Worm (Caenorhabditis elegans) whole organism, late embryonic: ENCODE measurements around the gene C16C8.19.

Experiments used
- T23F11.4 ChIP-seq: fragments of 200-800 bp; sonication (Bioruptor generic); optimal IDR thresholded peaks from 2 replicates; lab custom pipeline; 2018; ENCODE audit warnings: mild to moderate bottlenecking, missing genetic modification characterization, missing compliant biosample characterization
- ceh-22 ChIP-seq: sonication (generic microtip); optimal IDR thresholded peaks from 2 replicates; lab custom pipeline; 2017; ENCODE audit warnings: missing biosample characterization, missing genetic modification characterization
- eyg-1 ChIP-seq: sonication (generic microtip); optimal IDR thresholded peaks from 2 replicates; lab custom pipeline; 2016; ENCODE audit warnings: missing genotype, missing genetic modification characterization, missing compliant biosample characterization
- fkh-10 ChIP-seq: fragments of 150-350 bp; optimal IDR thresholded peaks from 2 replicates; lab custom pipeline; 2014; ENCODE audit warnings: missing biosample characterization, missing genetic modification reagents, missing genetic modification characterization
- hlh-30 ChIP-seq: sonication (generic microtip); optimal IDR thresholded peaks from 2 replicates; lab custom pipeline; 2017; ENCODE audit warnings: antibody characterized with exemption, missing genetic modification characterization, missing compliant biosample characterization; ENCODE audit not compliant: insufficient read depth
- madf-2 ChIP-seq: sonication (generic microtip); optimal IDR thresholded peaks from 2 replicates; lab custom pipeline; 2017; ENCODE audit warnings: missing genetic modification characterization, missing compliant biosample characterization
- pax-1 ChIP-seq: fragments of 150-350 bp; optimal IDR thresholded peaks from 2 replicates; lab custom pipeline; 2014; ENCODE audit warnings: missing biosample characterization, missing genetic modification characterization
- pqm-1 ChIP-seq: sonication (generic microtip); optimal IDR thresholded peaks from 2 replicates; lab custom pipeline; 2016; ENCODE audit warnings: missing genetic modification characterization, missing compliant biosample characterization
- pros-1 ChIP-seq: fragments of 150-350 bp; optimal IDR thresholded peaks from 2 replicates; lab custom pipeline; 2014; ENCODE audit warnings: missing biosample characterization, missing genetic modification reagents, missing genetic modification characterization

- TF ChIP-seq madf-2 (tag; lab: Kevin White, UChicago) (no peak), eyg-1 (tag; lab: Kevin White, UChicago) (no peak), pros-1 (no peak), fkh-10 (no peak), T23F11.4 (GFP tag; lab: Kevin White, UChicago) (no peak), pqm-1 (no peak), ceh-22 (tag; lab: Kevin White, UChicago) (no peak), hlh-30 (tag; lab: Kevin White, UChicago) (no peak), pax-1 (tag; lab: Kevin White, UChicago) (no peak)
Measured at ce11 chrII:3416528-3416927, 41.8 kb upstream of the C16C8.19 start, which contains the start of gene nep-6.
